Worm (Caenorhabditis elegans) whole organism, L2 larva: ENCODE results near the gene nlp-3.

Experiments used
- C34F6.9 ChIP-seq: fragments of 150-350 bp; optimal IDR thresholded peaks from 2 replicates; lab custom pipeline; 2014; ENCODE audit warnings: missing biosample characterization, missing genetic modification characterization
- F13H6.1 ChIP-seq: sonication (generic microtip); optimal IDR thresholded peaks from 2 replicates; lab custom pipeline; 2016; ENCODE audit warnings: missing genetic modification characterization, missing compliant biosample characterization
- R02D3.7 ChIP-seq: fragments of 150-350 bp; optimal IDR thresholded peaks from 2 replicates; lab custom pipeline; 2014; ENCODE audit warnings: missing biosample characterization, missing genetic modification characterization
- Y55F3AM.14 ChIP-seq: fragments of 200-800 bp; sonication (Bioruptor generic); optimal IDR thresholded peaks from 2 replicates; lab custom pipeline; 2018; ENCODE audit warnings: mild to moderate bottlenecking, missing genetic modification characterization, missing compliant biosample characterization
- ZK546.5 ChIP-seq: sonication (generic microtip); optimal IDR thresholded peaks from 2 replicates; lab custom pipeline; 2017; ENCODE audit warnings: missing biosample characterization, missing genetic modification characterization
- alr-1 ChIP-seq: fragments of 150-350 bp; optimal IDR thresholded peaks from 2 replicates; lab custom pipeline; 2014; ENCODE audit warnings: missing biosample characterization, missing genetic modification characterization
- aly-2 ChIP-seq: fragments of 150-350 bp; optimal IDR thresholded peaks from 2 replicates; lab custom pipeline; 2014; ENCODE audit warnings: missing biosample characterization, missing genetic modification characterization
- ama-1 ChIP-seq: fragments of 150-350 bp; optimal IDR thresholded peaks from 2 replicates; lab custom pipeline; 2018; ENCODE audit warnings: inconsistent platforms
- blmp-1 ChIP-seq: sonication (generic microtip); optimal IDR thresholded peaks from 2 replicates; lab custom pipeline; 2017; ENCODE audit warnings: missing genetic modification characterization, mild to moderate bottlenecking, missing compliant biosample characterization, antibody characterized with exemption, moderate library complexity; ENCODE audit not compliant: insufficient read depth
- ceh-16 ChIP-seq: fragments of 150-350 bp; optimal IDR thresholded peaks from 2 replicates; lab custom pipeline; 2014; ENCODE audit warnings: missing biosample characterization, missing genetic modification characterization
- ceh-82 ChIP-seq: fragments of 150-350 bp; optimal IDR thresholded peaks from 2 replicates; lab custom pipeline; 2014; ENCODE audit warnings: missing biosample characterization, missing genetic modification characterization
- crh-2 ChIP-seq: sonication (generic microtip); optimal IDR thresholded peaks from 2 replicates; lab custom pipeline; 2017; ENCODE audit warnings: missing biosample characterization, missing genetic modification characterization
- dmd-4 ChIP-seq: sonication (generic microtip); optimal IDR thresholded peaks from 2 replicates; lab custom pipeline; 2017; ENCODE audit warnings: missing biosample characterization, missing genetic modification characterization
- egl-27 ChIP-seq: sonication (generic microtip); optimal IDR thresholded peaks from 3 replicates; lab custom pipeline; 2017; ENCODE audit warnings: missing biosample characterization, missing genetic modification reagents, missing genetic modification characterization
- elt-1 ChIP-seq: fragments of 150-350 bp; optimal IDR thresholded peaks from 2 replicates; lab custom pipeline; 2014; ENCODE audit warnings: missing biosample characterization, missing genetic modification characterization
- elt-3 ChIP-seq: sonication (generic microtip); optimal IDR thresholded peaks from 2 replicates; lab custom pipeline; 2017; ENCODE audit warnings: missing biosample characterization, missing genetic modification characterization
- fos-1 ChIP-seq: fragments of 150-350 bp; optimal IDR thresholded peaks from 2 replicates; lab custom pipeline; 2014; ENCODE audit warnings: missing biosample characterization, missing genetic modification characterization
- gmeb-1 ChIP-seq: fragments of 150-350 bp; optimal IDR thresholded peaks from 2 replicates; lab custom pipeline; 2014; ENCODE audit warnings: missing biosample characterization, missing genetic modification characterization
- lin-11 ChIP-seq: fragments of 150-350 bp; sonication (generic microtip); optimal IDR thresholded peaks from 2 replicates; lab custom pipeline; 2014; ENCODE audit warnings: missing biosample characterization, missing genetic modification characterization, inconsistent platforms, mixed read lengths
- lin-13 ChIP-seq: fragments of 150-350 bp; optimal IDR thresholded peaks from 2 replicates; lab custom pipeline; 2014; ENCODE audit warnings: missing biosample characterization, missing genetic modification reagents, missing genetic modification characterization
- lin-39 ChIP-seq: fragments of 150-350 bp; optimal IDR thresholded peaks from 2 replicates; lab custom pipeline; 2014; ENCODE audit warnings: missing biosample characterization, missing genetic modification reagents, missing genetic modification characterization
- lsy-2 ChIP-seq, 2 experiments: fragments of 150-350 bp in 1 of 2; sonication (generic microtip) in 1 of 2; optimal IDR thresholded peaks; 2 replicates each; lab custom pipeline; 2014 to 2017; ENCODE audit warnings: missing biosample characterization in 2 of 2, missing genetic modification characterization in 2 of 2
- mab-5 ChIP-seq: fragments of 150-350 bp; optimal IDR thresholded peaks from 2 replicates; lab custom pipeline; 2014; ENCODE audit warnings: missing biosample characterization, missing genetic modification characterization
- mbf-1 ChIP-seq: sonication (generic microtip); optimal IDR thresholded peaks from 2 replicates; lab custom pipeline; 2017; ENCODE audit warnings: missing biosample characterization, missing genetic modification characterization
- mdl-1 ChIP-seq, 2 experiments: fragments of 150-350 bp in 1 of 2; sonication (generic microtip) in 1 of 2; optimal IDR thresholded peaks; 2 replicates each; lab custom pipeline; 2017; ENCODE audit warnings: missing biosample characterization in 2 of 2, missing genetic modification characterization in 2 of 2
- nhr-10 ChIP-seq: sonication (generic microtip); optimal IDR thresholded peaks from 2 replicates; lab custom pipeline; 2017; ENCODE audit warnings: missing biosample characterization, missing genetic modification characterization
- nhr-11 ChIP-seq: fragments of 150-350 bp; optimal IDR thresholded peaks from 2 replicates; lab custom pipeline; 2014; ENCODE audit warnings: missing biosample characterization, missing genetic modification characterization
- nhr-12 ChIP-seq: fragments of 150-350 bp; optimal IDR thresholded peaks from 2 replicates; lab custom pipeline; 2014; ENCODE audit warnings: missing biosample characterization, missing genetic modification characterization
- nhr-129 ChIP-seq: fragments of 150-350 bp; optimal IDR thresholded peaks from 2 replicates; lab custom pipeline; 2014; ENCODE audit warnings: missing biosample characterization, missing genetic modification characterization
- nhr-21 ChIP-seq: fragments of 150-350 bp; optimal IDR thresholded peaks from 2 replicates; lab custom pipeline; 2014; ENCODE audit warnings: missing biosample characterization, missing genetic modification characterization
- nhr-23 ChIP-seq: fragments of 150-350 bp; optimal IDR thresholded peaks from 2 replicates; lab custom pipeline; 2014; ENCODE audit warnings: missing biosample characterization, missing genetic modification reagents, missing genetic modification characterization
- nhr-237 ChIP-seq: fragments of 150-350 bp; optimal IDR thresholded peaks from 2 replicates; lab custom pipeline; 2014; ENCODE audit warnings: missing biosample characterization, missing genetic modification characterization
- nhr-25 ChIP-seq: fragments of 150-350 bp; sonication (generic microtip); optimal IDR thresholded peaks from 3 replicates; lab custom pipeline; 2014; ENCODE audit warnings: missing biosample characterization, missing genetic modification characterization
- nhr-6 ChIP-seq: fragments of 150-350 bp; optimal IDR thresholded peaks from 2 replicates; lab custom pipeline; 2014; ENCODE audit warnings: missing biosample characterization, missing genetic modification characterization
- nhr-77 ChIP-seq: fragments of 150-350 bp; optimal IDR thresholded peaks from 2 replicates; lab custom pipeline; 2014; ENCODE audit warnings: missing biosample characterization, missing genetic modification characterization
- peb-1 ChIP-seq: fragments of 150-350 bp; optimal IDR thresholded peaks from 2 replicates; lab custom pipeline; 2014; ENCODE audit warnings: missing biosample characterization, missing genetic modification characterization
- sem-4 ChIP-seq: fragments of 150-350 bp; optimal IDR thresholded peaks from 2 replicates; lab custom pipeline; 2014; ENCODE audit warnings: missing biosample characterization, missing genetic modification reagents, missing genetic modification characterization
- skn-1 ChIP-seq: sonication (generic microtip); optimal IDR thresholded peaks from 2 replicates; lab custom pipeline; 2017; ENCODE audit warnings: missing biosample characterization, missing genetic modification characterization
- sma-3 ChIP-seq: sonication (generic microtip); optimal IDR thresholded peaks from 2 replicates; lab custom pipeline; 2016; ENCODE audit warnings: missing genetic modification reagents, missing genetic modification characterization, missing compliant biosample characterization
- sma-9 ChIP-seq, 2 experiments: fragments of 150-350 bp in 1 of 2; sonication (generic microtip) in 1 of 2; optimal IDR thresholded peaks; 2 replicates each; lab custom pipeline; 2014 to 2016; ENCODE audit warnings: missing genetic modification characterization in 2 of 2, mild to moderate bottlenecking in 1 of 2, missing biosample characterization in 1 of 2, missing compliant biosample characterization in 1 of 2, missing genetic modification reagents in 1 of 2, moderate library complexity in 1 of 2
- snpc-4 ChIP-seq: fragments of 150-350 bp; optimal IDR thresholded peaks from 2 replicates; lab custom pipeline; 2014; ENCODE audit warnings: missing biosample characterization, missing genetic modification characterization
- unc-39 ChIP-seq: fragments of 150-350 bp; optimal IDR thresholded peaks from 2 replicates; lab custom pipeline; 2014; ENCODE audit warnings: missing biosample characterization, missing genetic modification characterization
- unc-55 ChIP-seq: fragments of 150-350 bp; sonication (generic microtip); optimal IDR thresholded peaks from 3 replicates; lab custom pipeline; 2014; ENCODE audit warnings: missing biosample characterization, missing genetic modification reagents, missing genetic modification characterization
- unc-62 ChIP-seq: fragments of 150-350 bp; optimal IDR thresholded peaks from 2 replicates; lab custom pipeline; 2014; ENCODE audit warnings: missing biosample characterization, missing genetic modification reagents, missing genetic modification characterization
- zag-1 ChIP-seq: fragments of 150-350 bp; optimal IDR thresholded peaks from 2 replicates; lab custom pipeline; 2014; ENCODE audit warnings: missing biosample characterization, missing genetic modification characterization
- ztf-1 ChIP-seq: fragments of 200-800 bp; sonication (Bioruptor generic); conservative IDR thresholded peaks from 2 replicates; pipeline ENCODE4 v1.3.6; 2022; ENCODE audit warnings: missing genetic modification characterization, missing compliant biosample characterization
- ztf-11 ChIP-seq: sonication (generic microtip); optimal IDR thresholded peaks from 2 replicates; lab custom pipeline; 2017; ENCODE audit warnings: missing biosample characterization, missing genetic modification characterization
- ztf-4 ChIP-seq: fragments of 150-350 bp; optimal IDR thresholded peaks from 2 replicates; lab custom pipeline; 2014; ENCODE audit warnings: missing biosample characterization, missing genetic modification characterization

nlp-3 gene

ce11 chrX:13164301-13164700, 13.9 kb downstream of the nlp-3 start:
- TF ChIP-seq nhr-77 (tag; lab: Kevin White, UChicago) = no peak
- no peak for TF ChIP-seq sma-3 (GFP tag; lab: Kevin White, UChicago)
- TF ChIP-seq dmd-4 (tag; lab: Kevin White, UChicago) = no peak
- no peak for TF ChIP-seq crh-2 (tag; lab: Kevin White, UChicago)
- TF ChIP-seq ztf-4 (tag; lab: Kevin White, UChicago) = no peak
- no peak for TF ChIP-seq snpc-4 (tag; lab: Kevin White, UChicago)
- TF ChIP-seq nhr-129 (tag; lab: Kevin White, UChicago) = peak; percentile 49
- no peak for TF ChIP-seq fos-1
- TF ChIP-seq unc-55 (GFP tag; lab: Kevin White, UChicago) = no peak
- no peak for TF ChIP-seq nhr-10 (tag; lab: Kevin White, UChicago)
- no peak for TF ChIP-seq F13H6.1 (tag; lab: Kevin White, UChicago)
- TF ChIP-seq elt-3 (tag; lab: Kevin White, UChicago) = no peak
- no peak for TF ChIP-seq gmeb-1 (tag; lab: Kevin White, UChicago)
- no peak for TF ChIP-seq R02D3.7 (tag; lab: Kevin White, UChicago)
- TF ChIP-seq lin-11 (tag; lab: Kevin White, UChicago) = no peak
- no peak for TF ChIP-seq ama-1 (lab: Kevin White, UChicago)
- no peak for TF ChIP-seq mbf-1 (tag; lab: Kevin White, UChicago)
- no peak for TF ChIP-seq zag-1
- no peak for TF ChIP-seq lin-13 (GFP tag; lab: Kevin White, UChicago)
- TF ChIP-seq nhr-12 (tag; lab: Kevin White, UChicago) = no peak
- no peak for TF ChIP-seq mdl-1 (tag; optimal IDR thresholded peaks at IDR 0.05; lab: Kevin White, UChicago)
- TF ChIP-seq aly-2 (tag; lab: Kevin White, UChicago) = no peak
- TF ChIP-seq Y55F3AM.14 (GFP tag; lab: Kevin White, UChicago) = no peak
- TF ChIP-seq lsy-2 (tag; optimal IDR thresholded peaks at IDR 0.05; lab: Kevin White, UChicago) = no peak
- TF ChIP-seq skn-1 (tag; lab: Kevin White, UChicago) = no peak
- peak; percentile 40 for TF ChIP-seq nhr-21 (tag; lab: Kevin White, UChicago)
- TF ChIP-seq mab-5 = no peak
- peak; percentile 10 for TF ChIP-seq sma-9 (GFP tag; optimal IDR thresholded peaks at IDR 0.05; lab: Kevin White, UChicago)
- no peak for TF ChIP-seq sma-9 (tag; optimal IDR thresholded peaks at IDR 0.05; lab: Kevin White, UChicago)
- TF ChIP-seq nhr-237 (tag; lab: Kevin White, UChicago) = no peak
- no peak for TF ChIP-seq ztf-11 (tag; lab: Kevin White, UChicago)
- no peak for TF ChIP-seq C34F6.9
- TF ChIP-seq nhr-23 (tag; lab: Kevin White, UChicago) = no peak
- peak; percentile 43 for TF ChIP-seq nhr-25 (tag; lab: Kevin White, UChicago)
- TF ChIP-seq elt-1 = no peak
- no peak for TF ChIP-seq ZK546.5 (tag; lab: Kevin White, UChicago)
- no peak for TF ChIP-seq nhr-11
- TF ChIP-seq unc-39 = no peak
- TF ChIP-seq ztf-1 (GFP tag; lab: Robert Waterston, UW) = no peak
- TF ChIP-seq blmp-1 (tag; lab: Kevin White, UChicago) = no peak
- no peak for TF ChIP-seq egl-27 (tag; lab: Kevin White, UChicago)
- TF ChIP-seq unc-62 (GFP tag; lab: Kevin White, UChicago) = no peak
- no peak for TF ChIP-seq lin-39
- TF ChIP-seq nhr-6 (tag; lab: Kevin White, UChicago) = no peak
- TF ChIP-seq alr-1 = no peak
- TF ChIP-seq ceh-82 (tag; lab: Kevin White, UChicago) = no peak
- peak; percentile 8 for TF ChIP-seq sem-4 (tag; lab: Kevin White, UChicago)
- TF ChIP-seq ceh-16 (tag; lab: Kevin White, UChicago) = peak; percentile 17
- TF ChIP-seq peb-1 = no peak
- TF ChIP-seq, all 48 proteins: peak for 6
